Worm (Caenorhabditis elegans): Measurements from ENCODE around the gene ncx-1.

DNA sequence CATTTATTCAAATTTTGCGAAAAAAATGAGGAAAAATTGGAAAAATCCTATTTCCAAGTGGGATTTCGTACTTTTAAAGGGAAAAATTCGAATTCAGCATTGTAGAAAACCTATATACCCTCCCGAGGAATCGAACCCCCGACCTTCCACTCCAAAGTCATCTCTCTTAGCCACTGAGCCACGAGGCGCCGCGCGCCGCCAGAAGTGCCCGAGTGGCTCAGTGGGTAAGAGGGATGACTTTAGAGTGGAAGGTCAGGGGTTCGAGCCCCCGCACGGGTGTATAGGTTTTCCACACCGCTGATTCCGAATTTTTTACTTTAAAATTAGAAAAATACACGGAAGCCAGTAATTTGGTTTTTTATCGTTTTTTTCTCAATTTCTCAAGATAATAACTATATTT lies 14.3 kb upstream of the ncx-1 start:
- TF ChIP-seq hnd-1 (tag; optimal IDR thresholded peaks at IDR 0.05), result no peak
- TF ChIP-seq ama-1 (optimal IDR thresholded peaks at IDR 0.05), result no peak
- no peak for TF ChIP-seq flt-1 (GFP tag; IDR thresholded peaks at IDR 0.05)
- TF ChIP-seq hmg-4 (GFP tag; optimal IDR thresholded peaks at IDR 0.05), result no peak
- no peak for TF ChIP-seq tra-4 (tag; optimal IDR thresholded peaks at IDR 0.05)
- no peak for TF ChIP-seq tbx-11 (GFP tag; IDR thresholded peaks at IDR 0.05)
- TF ChIP-seq ceh-36 (tag; optimal IDR thresholded peaks at IDR 0.05), result no peak
- no peak for TF ChIP-seq ets-7 (tag; optimal IDR thresholded peaks at IDR 0.05)
- TF ChIP-seq F13C5.2 (tag; optimal IDR thresholded peaks at IDR 0.05), result no peak
- TF ChIP-seq sea-1 (GFP tag; conservative IDR thresholded peaks at IDR 0.05), result no peak
- no peak for TF ChIP-seq ceh-13 (GFP tag; optimal IDR thresholded peaks at IDR 0.05)
- TF ChIP-seq B0310.2 (tag; optimal IDR thresholded peaks at IDR 0.05), result no peak

All from whole organism, early embryonic.